Fruit fly (Drosophila melanogaster) S2 (cell line): Measurements from ENCODE around the gene Lrpprc2.

ENCODE experiments used
- CG8478 ChIP-seq: fragments of >200 bp; optimal IDR thresholded peaks from 2 replicates; lab custom pipeline; 2018
- CTCF ChIP-seq, 2 experiments: fragments of >200 bp; optimal IDR thresholded peaks; 2 replicates each; lab custom pipeline; 2018

DNA sequence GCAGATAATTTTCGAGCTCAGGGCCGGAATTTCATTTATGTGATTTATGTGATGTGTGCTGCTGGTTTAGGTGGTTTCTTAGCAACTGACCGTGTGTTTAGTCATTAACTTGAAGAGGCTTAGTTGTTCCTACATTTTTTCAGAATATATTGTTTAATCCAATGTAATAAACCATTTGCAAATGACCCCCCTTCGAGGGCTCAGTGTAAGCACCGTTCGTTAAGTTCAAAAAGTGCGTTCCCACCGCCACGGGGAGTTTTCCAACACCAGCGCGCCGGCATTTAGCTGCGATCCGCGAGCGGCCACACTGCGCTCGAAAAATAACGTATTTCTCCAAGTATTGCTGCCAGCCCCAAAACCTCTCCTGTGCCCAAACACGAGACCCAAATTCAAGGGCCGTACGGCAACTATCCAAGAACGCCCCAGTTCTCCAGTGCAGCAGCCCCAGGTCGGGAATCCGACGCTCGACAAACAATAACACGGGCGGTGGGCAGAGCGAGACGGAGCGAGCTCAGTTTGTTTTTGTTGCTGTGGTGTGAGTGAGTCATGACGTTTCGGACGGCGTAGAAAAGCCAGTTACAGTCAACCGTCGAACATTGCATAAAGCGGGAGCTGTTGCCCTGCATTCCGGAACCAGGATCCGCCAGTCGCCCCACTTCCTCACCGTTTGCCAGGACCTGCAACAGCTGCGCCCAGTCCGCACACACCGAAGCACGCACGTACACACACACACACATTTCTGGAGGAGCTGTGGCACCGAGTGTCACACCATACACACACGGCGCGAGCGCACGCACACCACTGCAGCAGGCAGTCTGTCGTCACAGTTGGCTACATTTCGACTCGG lies 18.1 kb upstream of the Lrpprc2 start, which contains the start of gene rush:
- TF ChIP-seq CG8478 (lab: Kevin White, UChicago) (no peak), CTCF (optimal IDR thresholded peaks at IDR 0.05; lab: Kevin White, UChicago) (no peak)
